Worm (Caenorhabditis elegans) whole organism, early embryonic: ENCODE results near the gene F25H9.2.
"Not testable (repeated sequence)": the region's sequence is repeated elsewhere in the genome, so short reads cannot be mapped to it uniquely, and the experiment has no call there.

Experiments used
- B0310.2 ChIP-seq: sonication (generic microtip); optimal IDR thresholded peaks from 2 replicates; lab custom pipeline; 2016; ENCODE audit warnings: mild to moderate bottlenecking, missing genetic modification characterization, missing compliant biosample characterization
- F13C5.2 ChIP-seq: sonication (generic microtip); optimal IDR thresholded peaks from 2 replicates; lab custom pipeline; 2017; ENCODE audit warnings: mild to moderate bottlenecking, missing genetic modification characterization, inconsistent platforms, missing compliant biosample characterization
- aly-1 ChIP-seq: sonication (generic microtip); optimal IDR thresholded peaks from 2 replicates; lab custom pipeline; 2016; ENCODE audit warnings: missing genetic modification characterization, missing compliant biosample characterization
- ama-1 ChIP-seq: fragments of 150-350 bp; optimal IDR thresholded peaks from 2 replicates; lab custom pipeline; 2014
- ceh-13 ChIP-seq: fragments of 200-800 bp; sonication (Bioruptor generic); optimal IDR thresholded peaks from 2 replicates; lab custom pipeline; 2018; ENCODE audit warnings: mild to moderate bottlenecking, missing genetic modification characterization, missing compliant biosample characterization
- ceh-36 ChIP-seq: sonication (generic microtip); optimal IDR thresholded peaks from 2 replicates; lab custom pipeline; 2016; ENCODE audit warnings: missing genetic modification characterization, inconsistent platforms, missing compliant biosample characterization
- ets-7 ChIP-seq: sonication (generic microtip); optimal IDR thresholded peaks from 2 replicates; lab custom pipeline; 2016; ENCODE audit warnings: missing genotype, missing genetic modification characterization, missing compliant biosample characterization
- flt-1 ChIP-seq: fragments of 200-800 bp; sonication (Bioruptor generic); IDR thresholded peaks from 2 replicates; pipeline ENCODE4 v1.3.6; 2022; ENCODE audit warnings: missing genetic modification characterization, missing compliant biosample characterization
- hmbx-1 ChIP-seq: sonication (generic microtip); optimal IDR thresholded peaks from 2 replicates; lab custom pipeline; 2016; ENCODE audit warnings: mild to moderate bottlenecking, missing genetic modification characterization, missing compliant biosample characterization
- hmg-4 ChIP-seq: fragments of 200-800 bp; sonication (Bioruptor generic); optimal IDR thresholded peaks from 2 replicates; lab custom pipeline; 2018; ENCODE audit warnings: mild to moderate bottlenecking, missing genetic modification characterization, missing compliant biosample characterization
- hnd-1 ChIP-seq: sonication (generic microtip); optimal IDR thresholded peaks from 2 replicates; lab custom pipeline; 2016; ENCODE audit warnings: missing genetic modification characterization, missing compliant biosample characterization
- pes-1 ChIP-seq: fragments of 200-800 bp; sonication (Bioruptor generic); IDR thresholded peaks from 2 replicates; pipeline ENCODE4 v1.3.6; 2022; ENCODE audit warnings: missing genetic modification reagents, missing genetic modification characterization, missing compliant biosample characterization
- scrt-1 ChIP-seq: fragments of 200-800 bp; sonication (Bioruptor generic); IDR thresholded peaks from 2 replicates; pipeline ENCODE4 v1.3.6; 2022; ENCODE audit warnings: missing genetic modification characterization, missing compliant biosample characterization
- sea-1 ChIP-seq: fragments of 200-800 bp; sonication (Bioruptor generic); conservative IDR thresholded peaks from 2 replicates; pipeline ENCODE4 v1.3.6; 2022; ENCODE audit warnings: missing genetic modification characterization, missing compliant biosample characterization
- tbx-11 ChIP-seq: fragments of 200-800 bp; sonication (Bioruptor generic); IDR thresholded peaks from 2 replicates; pipeline ENCODE4 v1.3.6; 2022; ENCODE audit warnings: missing genetic modification characterization, missing compliant biosample characterization
- tbx-37 ChIP-seq: fragments of 200-800 bp; sonication (Bioruptor generic); conservative IDR thresholded peaks from 2 replicates; pipeline ENCODE4 v1.3.6; 2022; ENCODE audit warnings: missing genetic modification reagents, missing genetic modification characterization, missing compliant biosample characterization
- tra-4 ChIP-seq: sonication (generic microtip); optimal IDR thresholded peaks from 2 replicates; lab custom pipeline; 2017; ENCODE audit warnings: missing genetic modification characterization, missing compliant biosample characterization

F25H9.2 gene

DNA sequence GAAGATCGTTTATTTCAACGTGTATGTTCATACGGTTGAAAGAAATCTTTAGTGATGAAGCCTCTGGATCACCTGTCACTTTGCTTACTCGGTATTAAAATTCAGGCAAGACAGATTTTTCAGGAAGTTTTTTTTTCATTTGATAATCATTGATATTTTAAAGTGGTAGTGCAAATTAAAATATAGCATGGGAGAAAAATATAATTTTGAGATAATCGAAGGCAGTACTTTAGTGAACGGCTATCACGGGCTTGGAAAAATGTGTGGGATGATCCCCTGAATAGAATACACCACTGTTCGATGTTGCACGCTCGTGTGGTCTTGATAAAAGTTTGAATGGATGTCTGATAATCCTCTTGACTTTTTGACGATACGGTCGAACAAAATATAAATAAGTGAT lies 30.5 kb upstream of the F25H9.2 start:
- TF ChIP-seq hnd-1: no peak
- no peak for TF ChIP-seq ceh-36 (tag; lab: Kevin White, UChicago)
- no peak for TF ChIP-seq scrt-1 (GFP tag; lab: Robert Waterston, UW)
- no peak for TF ChIP-seq ets-7 (tag; lab: Kevin White, UChicago)
- no peak for TF ChIP-seq flt-1
- TF ChIP-seq hmg-4 (GFP tag; lab: Kevin White, UChicago): no peak
- TF ChIP-seq tra-4 (tag; lab: Kevin White, UChicago): no peak
- TF ChIP-seq B0310.2 (tag; lab: Kevin White, UChicago): no peak
- no peak for TF ChIP-seq tbx-37 (GFP tag; lab: Robert Waterston, UW)
- TF ChIP-seq tbx-11 (GFP tag; lab: Robert Waterston, UW): no peak
- no peak for TF ChIP-seq ama-1 (lab: Kevin White, UChicago)
- TF ChIP-seq F13C5.2 (tag; lab: Kevin White, UChicago): no peak
- TF ChIP-seq sea-1 (GFP tag; lab: Robert Waterston, UW): no peak
- no peak for TF ChIP-seq hmbx-1 (tag; lab: Kevin White, UChicago)
- TF ChIP-seq aly-1 (tag; lab: Kevin White, UChicago): no peak
- no peak for TF ChIP-seq pes-1 (GFP tag; lab: Robert Waterston, UW)

- TF ChIP-seq ets-7 (tag; lab: Kevin White, UChicago): no peak
- TF ChIP-seq F13C5.2 (tag; lab: Kevin White, UChicago): no peak
- TF ChIP-seq hmg-4 (GFP tag; lab: Kevin White, UChicago): no peak
These were observed 29.2 kb upstream of the F25H9.2 start, which contains the start of gene srd-19 for ce11 chrV:13428660-13429059. TSS of gene srd-19 (minus strand) at chrV:13428760.

- no peak for TF ChIP-seq hnd-1
- no peak for TF ChIP-seq hmg-4 (GFP tag; lab: Kevin White, UChicago)
- TF ChIP-seq ceh-13 (GFP tag; lab: Kevin White, UChicago): no peak
These were observed 25.5 kb upstream of the F25H9.2 start, which contains the start of gene srd-17 for ce11 chrV:13432364-13432763. TSS of gene srd-17 (minus strand) at chrV:13432714.

- TF ChIP-seq F13C5.2 (tag; lab: Kevin White, UChicago) (peak; percentile 33), sea-1 (GFP tag; lab: Robert Waterston, UW) (no peak), tbx-11 (GFP tag; lab: Robert Waterston, UW) (no peak)
These were observed 20.3 kb upstream of the F25H9.2 start, which contains the start of gene mes-4 for ce11 chrV:13437473-13438074. TSS of gene mes-4 (minus strand) at chrV:13437545.

- no peak for TF ChIP-seq ceh-13 (GFP tag; lab: Kevin White, UChicago)
- no peak for TF ChIP-seq flt-1
- no peak for TF ChIP-seq F13C5.2 (tag; lab: Kevin White, UChicago)
- TF ChIP-seq sea-1 (GFP tag; lab: Robert Waterston, UW): no peak
- TF ChIP-seq B0310.2 (tag; lab: Kevin White, UChicago): no peak
- TF ChIP-seq hmbx-1 (tag; lab: Kevin White, UChicago): no peak
- TF ChIP-seq pes-1 (GFP tag; lab: Robert Waterston, UW): no peak
- no peak for TF ChIP-seq tbx-37 (GFP tag; lab: Robert Waterston, UW)
- TF ChIP-seq tra-4 (tag; lab: Kevin White, UChicago): no peak
- TF ChIP-seq ama-1 (lab: Kevin White, UChicago): no peak
- TF ChIP-seq scrt-1 (GFP tag; lab: Robert Waterston, UW): no peak
- TF ChIP-seq ceh-36 (tag; lab: Kevin White, UChicago): no peak
These were observed 16.2 kb upstream of the F25H9.2 start, which contains the start of gene col-162 for ce11 chrV:13441661-13442060. TSS of gene col-162 (plus strand) at chrV:13441961.

DNA sequence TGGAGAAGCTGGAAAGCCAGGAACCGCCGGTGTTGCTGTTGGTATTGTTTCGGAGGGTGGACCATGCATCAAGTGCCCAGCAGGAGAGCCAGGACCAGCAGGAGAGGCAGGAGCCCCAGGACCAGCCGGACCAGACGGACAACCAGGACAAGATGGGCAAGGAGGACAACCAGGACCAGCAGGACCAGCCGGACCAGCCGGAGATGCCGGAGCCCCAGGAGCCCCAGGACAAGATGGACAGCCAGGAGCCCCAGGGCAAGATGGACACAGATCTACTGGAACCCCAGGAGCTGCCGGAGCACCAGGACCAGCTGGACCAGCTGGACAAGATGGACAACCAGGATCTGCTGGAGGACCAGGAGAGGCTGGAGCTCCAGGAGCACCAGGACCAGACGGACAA lies 15.1 kb upstream of the F25H9.2 start:
- TF ChIP-seq pes-1 (GFP tag; lab: Robert Waterston, UW): no peak
- no peak for TF ChIP-seq tbx-11 (GFP tag; lab: Robert Waterston, UW)
- TF ChIP-seq ceh-36 (tag; lab: Kevin White, UChicago): no peak
- TF ChIP-seq tbx-37 (GFP tag; lab: Robert Waterston, UW): no peak
- no peak for TF ChIP-seq B0310.2 (tag; lab: Kevin White, UChicago)
- no peak for TF ChIP-seq scrt-1 (GFP tag; lab: Robert Waterston, UW)
- no peak for TF ChIP-seq aly-1 (tag; lab: Kevin White, UChicago)
- TF ChIP-seq ama-1 (lab: Kevin White, UChicago): no peak
- no peak for TF ChIP-seq F13C5.2 (tag; lab: Kevin White, UChicago)
- TF ChIP-seq ceh-13 (GFP tag; lab: Kevin White, UChicago): no peak
- TF ChIP-seq hnd-1: no peak
- TF ChIP-seq hmg-4 (GFP tag; lab: Kevin White, UChicago): no peak

ce11 chrV:13443535-13443934 lies 14.3 kb upstream of the F25H9.2 start, which contains the start of gene Y2H9A.6:
TSS of gene Y2H9A.6 (plus strand) at chrV:13443835.
- TF ChIP-seq ceh-13 (GFP tag; lab: Kevin White, UChicago); flt-1; tbx-11 (GFP tag; lab: Robert Waterston, UW): not testable (repeated sequence)

DNA sequence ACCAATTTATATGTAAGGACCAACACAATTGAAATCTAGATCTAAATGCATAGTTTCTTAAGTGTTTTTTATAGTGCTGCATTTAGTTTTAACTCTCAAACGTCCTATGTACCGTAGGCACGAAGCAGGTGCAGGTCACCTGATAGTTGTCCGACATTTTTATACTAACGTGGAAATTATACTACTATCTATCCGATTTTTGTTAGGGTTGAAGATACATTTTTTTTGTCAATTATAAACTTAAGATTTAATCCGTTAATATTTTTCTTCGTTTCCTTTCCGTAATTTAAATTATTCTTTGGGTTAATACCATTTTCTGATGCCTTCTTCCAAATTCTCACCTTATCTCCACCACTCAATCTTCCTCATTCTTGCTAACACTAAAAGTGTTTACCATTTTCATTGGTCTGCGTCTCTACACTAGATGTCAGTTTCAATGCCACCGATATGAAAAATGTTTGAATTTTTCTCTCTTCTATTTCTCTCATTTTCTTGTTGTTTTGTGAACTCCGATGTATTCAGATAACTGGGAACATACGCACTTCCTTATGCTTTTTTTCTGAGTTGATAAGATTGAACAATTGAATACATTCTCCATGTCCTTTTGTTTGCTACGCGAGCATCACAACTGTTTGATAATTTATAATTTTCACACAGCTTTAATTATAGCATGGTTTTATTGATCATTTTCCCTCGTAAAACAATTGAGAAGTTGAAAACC lies 12.5 kb upstream of the F25H9.2 start, which contains the start of gene Y2H9A.4:
Y2H9A.4 (plus strand) TSS at position 671 of the 721 bp plus-strand sequence.
- TF ChIP-seq aly-1 (tag; lab: Kevin White, UChicago) (no peak), F13C5.2 (tag; lab: Kevin White, UChicago) (no peak), hnd-1 (no peak), hmbx-1 (tag; lab: Kevin White, UChicago) (no peak), flt-1 (no peak), B0310.2 (tag; lab: Kevin White, UChicago) (no peak), ceh-36 (tag; lab: Kevin White, UChicago) (no peak), ets-7 (tag; lab: Kevin White, UChicago) (no peak), pes-1 (GFP tag; lab: Robert Waterston, UW) (no peak), tra-4 (tag; lab: Kevin White, UChicago) (no peak), tbx-37 (GFP tag; lab: Robert Waterston, UW) (no peak), ama-1 (lab: Kevin White, UChicago) (no peak), ceh-13 (GFP tag; lab: Kevin White, UChicago) (no peak), tbx-11 (GFP tag; lab: Robert Waterston, UW) (no peak), sea-1 (GFP tag; lab: Robert Waterston, UW) (no peak), hmg-4 (GFP tag; lab: Kevin White, UChicago) (no peak)
